Fruit fly (Drosophila melanogaster): ENCODE measurements around the gene CHMP2B.
A peak's percentile ranks its signal among the peaks of the same experiment; 100 is the strongest.

CHMP2B gene

DNA sequence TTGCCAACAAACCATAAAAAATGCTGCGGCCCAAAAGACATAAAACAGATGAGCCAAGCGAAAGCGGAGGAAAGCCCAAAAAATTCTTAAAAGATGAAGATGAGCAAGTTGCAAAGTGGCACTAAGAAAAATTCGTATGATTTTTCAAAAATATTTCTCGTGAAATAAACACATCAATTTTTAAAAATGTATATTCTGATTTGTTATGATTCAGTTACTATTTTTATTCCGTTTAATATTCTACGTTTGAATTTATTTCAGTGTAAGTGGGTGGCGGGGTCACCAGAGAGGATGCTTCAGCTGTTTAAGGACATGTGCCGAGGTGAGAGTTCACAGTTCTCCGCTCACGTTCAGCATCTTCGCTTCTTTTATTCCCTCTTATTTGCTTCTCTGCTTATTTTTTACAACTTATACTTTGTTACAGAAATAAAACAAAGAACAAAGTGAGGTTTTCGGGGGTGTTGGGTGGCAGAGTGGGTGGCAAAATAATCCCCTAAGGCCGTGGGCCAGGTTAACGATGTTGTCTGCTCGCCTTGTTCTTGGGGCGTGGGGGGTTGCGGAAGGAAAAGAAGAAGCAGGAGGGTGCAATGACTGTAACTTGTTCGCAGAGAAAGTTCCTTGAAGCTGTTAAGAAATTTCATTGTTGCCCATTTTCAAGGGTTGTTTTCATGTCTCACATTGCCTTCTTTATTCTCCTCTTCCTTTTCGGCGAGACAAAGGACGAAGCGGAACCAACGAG lies 43.0 kb downstream of the CHMP2B start (continued):
- no peak for TF ChIP-seq psq (GFP tag; optimal IDR thresholded peaks at IDR 0.05)
- no peak for TF ChIP-seq CG7271 (tag; optimal IDR thresholded peaks at IDR 0.05)
- TF ChIP-seq Tbp (GFP tag; optimal IDR thresholded peaks at IDR 0.05): no peak
- TF ChIP-seq phol (tag; optimal IDR thresholded peaks at IDR 0.05): peak; percentile 38
- TF ChIP-seq dpn (GFP tag; optimal IDR thresholded peaks at IDR 0.05): peak in 1 of 2 experiments; percentile 22
- TF ChIP-seq CG8478 (optimal IDR thresholded peaks at IDR 0.05): no peak
- no peak for TF ChIP-seq pfk (GFP tag; optimal IDR thresholded peaks at IDR 0.05)
- TF ChIP-seq dm (GFP tag; optimal IDR thresholded peaks at IDR 0.05): no peak
- peak; percentile 43 for TF ChIP-seq Oli (tag; optimal IDR thresholded peaks at IDR 0.05)
- TF ChIP-seq CG11696 (GFP tag; IDR thresholded peaks at IDR 0.05): no peak
- TF ChIP-seq CG9932 (GFP tag; IDR thresholded peaks at IDR 0.05): peak; percentile 33; the same call in 1 of the 2 replicates
- TF ChIP-seq so (GFP tag; IDR thresholded peaks at IDR 0.05): peak; percentile 41; the same call in 1 of the 3 replicates
- TF ChIP-seq Ets97D (GFP tag; optimal IDR thresholded peaks at IDR 0.05): no peak
- no peak for TF ChIP-seq crc (GFP tag; optimal IDR thresholded peaks at IDR 0.05)
- no peak for TF ChIP-seq CG12104 (GFP tag; optimal IDR thresholded peaks at IDR 0.05)
- TF ChIP-seq cg (GFP tag; optimal IDR thresholded peaks at IDR 0.05): no peak
- peak; percentile 52 for TF ChIP-seq Sox102F (GFP tag; optimal IDR thresholded peaks at IDR 0.05)
- no peak for TF ChIP-seq bigmax (GFP tag; optimal IDR thresholded peaks at IDR 0.05)
- TF ChIP-seq fd102C (GFP tag; optimal IDR thresholded peaks at IDR 0.05): no peak
- TF ChIP-seq z (GFP tag; IDR thresholded peaks at IDR 0.05): no peak
- TF ChIP-seq ac (GFP tag; optimal IDR thresholded peaks at IDR 0.05): no peak
- no peak for TF ChIP-seq croc (GFP tag; conservative IDR thresholded peaks at IDR 0.05)
- TF ChIP-seq toy (GFP tag; IDR thresholded peaks at IDR 0.05): no peak
- no peak for TF ChIP-seq CG8765 (GFP tag; IDR thresholded peaks at IDR 0.05)
- TF ChIP-seq H15 (GFP tag; IDR thresholded peaks at IDR 0.05): no peak
- TF ChIP-seq disco-r (GFP tag; optimal IDR thresholded peaks at IDR 0.05): no peak
- TF ChIP-seq Drgx (GFP tag; IDR thresholded peaks at IDR 0.05): 0 out of 2 replicates have a peak, but pooled peaks have one; percentile 14
- TF ChIP-seq Hey (tag; optimal IDR thresholded peaks at IDR 0.05): no peak
- TF ChIP-seq CG3838 (GFP tag; optimal IDR thresholded peaks at IDR 0.05): no peak
- TF ChIP-seq CG14667 (GFP tag; IDR thresholded peaks at IDR 0.05): peak; percentile 38; the same call in 1 of the 2 replicates
- no peak for TF ChIP-seq trem (tag; optimal IDR thresholded peaks at IDR 0.05)
- TF ChIP-seq tap (tag; optimal IDR thresholded peaks at IDR 0.05): peak; percentile 21
- no peak for TF ChIP-seq TFAM (GFP tag; optimal IDR thresholded peaks at IDR 0.05)
- TF ChIP-seq CG6654 (GFP tag; optimal IDR thresholded peaks at IDR 0.05): no peak
- TF ChIP-seq zen (tag; optimal IDR thresholded peaks at IDR 0.05): no peak
- no peak for TF ChIP-seq CG9609 (GFP tag; optimal IDR thresholded peaks at IDR 0.05)
- TF ChIP-seq stc (GFP tag; IDR thresholded peaks at IDR 0.05): no peak
- no peak for TF ChIP-seq Deaf1 (tag; optimal IDR thresholded peaks at IDR 0.05)
- TF ChIP-seq CG1024 (GFP tag; IDR thresholded peaks at IDR 0.05): no peak
- no peak for TF ChIP-seq luna (GFP tag; optimal IDR thresholded peaks at IDR 0.05)
- no peak for TF ChIP-seq Elba2 (GFP tag; optimal IDR thresholded peaks at IDR 0.05)
- TF ChIP-seq CG13624 (GFP tag; optimal IDR thresholded peaks at IDR 0.05): peak; percentile 32
- TF ChIP-seq CG4282 (GFP tag; optimal IDR thresholded peaks at IDR 0.05): no peak
- TF ChIP-seq NK7.1 (GFP tag; optimal IDR thresholded peaks at IDR 0.05): peak; percentile 15
- TF ChIP-seq salm (tag; optimal IDR thresholded peaks at IDR 0.05): no peak
- no peak for TF ChIP-seq CHES-1-like (GFP tag; optimal IDR thresholded peaks at IDR 0.05)
- TF ChIP-seq CG12071 (GFP tag; optimal IDR thresholded peaks at IDR 0.05): no peak
- no peak for TF ChIP-seq CG17186 (GFP tag; optimal IDR thresholded peaks at IDR 0.05)
- TF ChIP-seq Sox100B (GFP tag; optimal IDR thresholded peaks at IDR 0.05): peak; percentile 23
- TF ChIP-seq CG11398 (GFP tag; optimal IDR thresholded peaks at IDR 0.05): no peak
- TF ChIP-seq exex (tag; optimal IDR thresholded peaks at IDR 0.05): no peak
- no peak for TF ChIP-seq tgo (GFP tag; IDR thresholded peaks at IDR 0.05)

All from whole organism, embryonic.